Fruit fly (Drosophila melanogaster) whole organism, embryonic: ENCODE data around the gene Cap-D3.

Experiments
- Aef1 ChIP-seq: fragments of 200-800 bp; sonication (Bioruptor generic); IDR thresholded peaks from 3 replicates; pipeline ENCODE4 v1.3.6; 2022; ENCODE audit warnings: missing biosample characterization, missing genetic modification characterization
- Bdp1 ChIP-seq: fragments of 200-800 bp; sonication (Bioruptor generic); optimal IDR thresholded peaks from 3 replicates; lab custom pipeline; 2016; ENCODE audit warnings: missing biosample characterization, missing genetic modification characterization
- CG1024 ChIP-seq: fragments of 200-800 bp; sonication (Bioruptor generic); IDR thresholded peaks from 2 replicates; pipeline ENCODE4 v1.3.6; 2022; ENCODE audit warnings: missing biosample characterization, missing genetic modification characterization
- CG11696 ChIP-seq: fragments of 200-800 bp; sonication (Bioruptor generic); IDR thresholded peaks from 2 replicates; pipeline ENCODE4 v1.3.6; 2022; ENCODE audit warnings: missing biosample characterization, missing genetic modification characterization
- CG12299 ChIP-seq: fragments of 200-800 bp; sonication (Bioruptor generic); optimal IDR thresholded peaks from 2 replicates; lab custom pipeline; 2018; ENCODE audit warnings: missing biosample characterization, mild to moderate bottlenecking, missing genetic modification characterization
- CG13296 ChIP-seq: fragments of 200-800 bp; sonication (Bioruptor generic); optimal IDR thresholded peaks from 3 replicates; lab custom pipeline; 2018; ENCODE audit warnings: missing biosample characterization, mild to moderate bottlenecking, missing genetic modification characterization
- CG13894 ChIP-seq: fragments of 200-800 bp; sonication (Bioruptor generic); optimal IDR thresholded peaks from 3 replicates; lab custom pipeline; 2018; ENCODE audit warnings: missing biosample characterization, mild to moderate bottlenecking, missing genetic modification characterization, moderate library complexity
- CG14050 ChIP-seq: fragments of 200-800 bp; sonication (Bioruptor generic); IDR thresholded peaks from 3 replicates; pipeline ENCODE4 v1.3.6; 2022; ENCODE audit warnings: missing biosample characterization, missing genetic modification characterization
- CG14441 ChIP-seq: fragments of 200-800 bp; sonication (Bioruptor generic); IDR thresholded peaks from 2 replicates; pipeline ENCODE4 v1.3.6; 2022; ENCODE audit warnings: missing biosample characterization, missing genetic modification characterization
- CG14965 ChIP-seq: fragments of 200-800 bp; sonication (Bioruptor generic); optimal IDR thresholded peaks from 2 replicates; lab custom pipeline; 2016; ENCODE audit warnings: missing biosample characterization, missing genetic modification characterization, borderline replicate concordance
- CG15696 ChIP-seq: fragments of 200-800 bp; sonication (Bioruptor generic); optimal IDR thresholded peaks from 2 replicates; lab custom pipeline; 2019; ENCODE audit warnings: missing biosample characterization, mild to moderate bottlenecking, missing genetic modification characterization, moderate library complexity
- CG18262 ChIP-seq: fragments of 200-800 bp; optimal IDR thresholded peaks from 3 replicates; lab custom pipeline; 2019; ENCODE audit warnings: missing biosample characterization, mild to moderate bottlenecking, missing genetic modification characterization, moderate library complexity
- CG3065 ChIP-seq: fragments of 200-800 bp; sonication (Bioruptor generic); optimal IDR thresholded peaks from 2 replicates; lab custom pipeline; 2016; ENCODE audit warnings: missing biosample characterization, missing genetic modification characterization
- CG31441 ChIP-seq: fragments of 200-800 bp; sonication (Bioruptor generic); IDR thresholded peaks from 2 replicates; pipeline ENCODE4 v1.3.6; 2022; ENCODE audit warnings: missing biosample characterization, missing genetic modification characterization
- CG4617 ChIP-seq: fragments of 200-800 bp; sonication (Bioruptor generic); optimal IDR thresholded peaks from 3 replicates; lab custom pipeline; 2016; ENCODE audit warnings: missing biosample characterization, missing genetic modification characterization, borderline replicate concordance
- CG6254 ChIP-seq: fragments of 200-800 bp; sonication (Bioruptor generic); optimal IDR thresholded peaks from 3 replicates; lab custom pipeline; 2017; ENCODE audit warnings: mild to moderate bottlenecking, missing biosample characterization, missing genetic modification reagents, missing genetic modification characterization
- CG6683 ChIP-seq: fragments of 200-800 bp; sonication (Bioruptor generic); optimal IDR thresholded peaks from 2 replicates; lab custom pipeline; 2017; ENCODE audit warnings: missing biosample characterization, mild to moderate bottlenecking, missing genetic modification characterization, missing genetic modification reagents
- CTCF ChIP-seq: fragments of 200-800 bp; sonication (Bioruptor generic); optimal IDR thresholded peaks from 2 replicates; lab custom pipeline; 2017; ENCODE audit warnings: missing biosample characterization, mild to moderate bottlenecking, missing genetic modification characterization, moderate library complexity
- Chrac-16 ChIP-seq: fragments of 200-800 bp; sonication (Bioruptor generic); optimal IDR thresholded peaks from 3 replicates; lab custom pipeline; 2016; ENCODE audit warnings: missing biosample characterization, missing genetic modification characterization
- CrebB ChIP-seq: fragments of 200-800 bp; sonication (Bioruptor generic); optimal IDR thresholded peaks from 3 replicates; lab custom pipeline; 2018; ENCODE audit warnings: missing biosample characterization, mild to moderate bottlenecking, missing genetic modification characterization
- Dip2 ChIP-seq: fragments of 200-800 bp; sonication (Bioruptor generic); IDR thresholded peaks from 2 replicates; pipeline ENCODE4 v1.3.6; 2022; ENCODE audit warnings: missing biosample characterization, missing genetic modification characterization
- HLHmδ ChIP-seq: fragments of 200-800 bp; sonication (Bioruptor generic); optimal IDR thresholded peaks from 2 replicates; lab custom pipeline; 2018; ENCODE audit warnings: missing biosample characterization, mild to moderate bottlenecking, missing genetic modification characterization, moderate library complexity
- Hey ChIP-seq: fragments of 200-800 bp; sonication (Bioruptor generic); optimal IDR thresholded peaks from 3 replicates; lab custom pipeline; 2018; ENCODE audit warnings: missing biosample characterization, mild to moderate bottlenecking, missing genetic modification characterization
- Sox100B ChIP-seq: fragments of 200-800 bp; sonication (Bioruptor generic); optimal IDR thresholded peaks from 3 replicates; lab custom pipeline; 2018; ENCODE audit warnings: missing biosample characterization, mild to moderate bottlenecking, missing genetic modification characterization
- ato ChIP-seq: fragments of 200-800 bp; sonication (Bioruptor generic); IDR thresholded peaks from 2 replicates; pipeline ENCODE4 v1.3.6; 2022; ENCODE audit warnings: missing biosample characterization, missing genetic modification characterization; ENCODE audit not compliant: partially characterized antibody
- bab2 ChIP-seq: fragments of 200-800 bp; sonication (Bioruptor generic); optimal IDR thresholded peaks from 2 replicates; lab custom pipeline; 2016; ENCODE audit warnings: missing biosample characterization, missing genetic modification characterization
- da ChIP-seq: fragments of 200-800 bp; sonication (Bioruptor generic); optimal IDR thresholded peaks from 2 replicates; lab custom pipeline; 2016; ENCODE audit warnings: missing biosample characterization, missing genetic modification characterization
- dan ChIP-seq: fragments of 200-800 bp; sonication (Bioruptor generic); IDR thresholded peaks from 2 replicates; pipeline ENCODE4 v1.3.6; 2022; ENCODE audit warnings: missing biosample characterization, missing genetic modification characterization
- dm ChIP-seq: fragments of 200-800 bp; sonication (Bioruptor generic); optimal IDR thresholded peaks from 3 replicates; lab custom pipeline; 2016; ENCODE audit warnings: missing biosample characterization, missing genetic modification characterization
- emc ChIP-seq: fragments of 200-800 bp; sonication (Bioruptor generic); optimal IDR thresholded peaks from 2 replicates; lab custom pipeline; 2016; ENCODE audit warnings: missing biosample characterization, missing genetic modification characterization
- en ChIP-seq: fragments of 200-800 bp; sonication (Bioruptor generic); optimal IDR thresholded peaks from 2 replicates; lab custom pipeline; 2016; ENCODE audit warnings: missing biosample characterization, missing genetic modification characterization
- gce ChIP-seq: fragments of 200-800 bp; sonication (Bioruptor generic); IDR thresholded peaks from 3 replicates; pipeline ENCODE4 v1.3.6; 2022; ENCODE audit warnings: missing biosample characterization, missing genetic modification characterization
- gfzf ChIP-seq: fragments of 200-800 bp; sonication (Bioruptor generic); optimal IDR thresholded peaks from 2 replicates; lab custom pipeline; 2016; ENCODE audit warnings: missing biosample characterization, mild to moderate bottlenecking, missing genetic modification characterization, moderate library complexity
- gsb ChIP-seq: fragments of 200-800 bp; sonication (Bioruptor generic); IDR thresholded peaks from 2 replicates; pipeline ENCODE4 v1.3.6; 2022; ENCODE audit warnings: missing biosample characterization, missing genetic modification characterization
- gsb-n ChIP-seq: fragments of 200-800 bp; sonication (Bioruptor generic); optimal IDR thresholded peaks from 3 replicates; lab custom pipeline; 2018; ENCODE audit warnings: missing biosample characterization, mild to moderate bottlenecking, missing genetic modification characterization
- ham ChIP-seq: fragments of 200-800 bp; sonication (Bioruptor generic); IDR thresholded peaks from 2 replicates; pipeline ENCODE4 v1.3.6; 2022; ENCODE audit warnings: missing biosample characterization, missing genetic modification characterization
- jing ChIP-seq: fragments of 200-800 bp; sonication (Bioruptor generic); optimal IDR thresholded peaks from 2 replicates; lab custom pipeline; 2018; ENCODE audit warnings: missing biosample characterization, mild to moderate bottlenecking, missing genetic modification characterization
- jumu ChIP-seq: fragments of 200-800 bp; sonication (Bioruptor generic); optimal IDR thresholded peaks from 3 replicates; lab custom pipeline; 2016; ENCODE audit warnings: missing biosample characterization, missing genetic modification characterization
- lov ChIP-seq, 2 experiments: fragments of 200-800 bp in 1 of 2; fragments of >200 bp in 1 of 2; sonication (Bioruptor generic) in 1 of 2; IDR thresholded peaks in 1 of 2; optimal IDR thresholded peaks in 1 of 2; 2 replicates in 1 of 2; 3 replicates in 1 of 2; pipeline versions ENCODE4 v1.3.6 to Lab custom; 2017 to 2022; ENCODE audit warnings: missing biosample characterization in 1 of 2, missing genetic modification characterization in 1 of 2
- maf-S ChIP-seq: fragments of 200-800 bp; sonication (Bioruptor generic); optimal IDR thresholded peaks from 2 replicates; lab custom pipeline; 2016; ENCODE audit warnings: missing biosample characterization, missing genetic modification characterization
- mam ChIP-seq: fragments of 200-800 bp; sonication (Bioruptor generic); optimal IDR thresholded peaks from 3 replicates; lab custom pipeline; 2016; ENCODE audit warnings: missing biosample characterization, missing genetic modification characterization
- mirr ChIP-seq: fragments of 200-800 bp; sonication (Bioruptor generic); optimal IDR thresholded peaks from 3 replicates; lab custom pipeline; 2018; ENCODE audit warnings: missing biosample characterization, mild to moderate bottlenecking, missing genetic modification characterization
- nmo ChIP-seq: fragments of 200-800 bp; sonication (Bioruptor generic); optimal IDR thresholded peaks from 2 replicates; lab custom pipeline; 2018; ENCODE audit warnings: missing biosample characterization, mild to moderate bottlenecking, missing genetic modification characterization, moderate library complexity
- odd ChIP-seq: fragments of 200-800 bp; sonication (Bioruptor generic); optimal IDR thresholded peaks from 2 replicates; lab custom pipeline; 2017; ENCODE audit warnings: missing biosample characterization, mild to moderate bottlenecking, missing genetic modification characterization
- ranshi ChIP-seq: fragments of 200-800 bp; sonication (Bioruptor generic); IDR thresholded peaks from 2 replicates; pipeline ENCODE4 v1.3.6; 2022; ENCODE audit warnings: missing biosample characterization, missing genetic modification characterization
- ssp ChIP-seq: fragments of 200-800 bp; sonication (Bioruptor generic); IDR thresholded peaks from 2 replicates; pipeline ENCODE4 v1.3.6; 2022; ENCODE audit warnings: missing biosample characterization, missing genetic modification characterization
- stwl ChIP-seq: fragments of 200-800 bp; sonication (Bioruptor generic); optimal IDR thresholded peaks from 3 replicates; lab custom pipeline; 2018; ENCODE audit warnings: missing biosample characterization, mild to moderate bottlenecking, missing genetic modification characterization, moderate library complexity
- wdn ChIP-seq: fragments of 200-800 bp; sonication (Bioruptor generic); IDR thresholded peaks from 2 replicates; pipeline ENCODE4 v1.3.6; 2022; ENCODE audit warnings: missing biosample characterization, missing genetic modification characterization
- z ChIP-seq: fragments of 200-800 bp; sonication (Bioruptor generic); IDR thresholded peaks from 3 replicates; pipeline ENCODE4 v1.3.6; 2022; ENCODE audit warnings: missing biosample characterization, missing genetic modification characterization
- zfh1 ChIP-seq: fragments of 200-800 bp; sonication (Bioruptor generic); IDR thresholded peaks from 3 replicates; pipeline ENCODE4 v1.3.6; 2022; ENCODE audit warnings: missing biosample characterization, missing genetic modification characterization

Cap-D3 gene

DNA sequence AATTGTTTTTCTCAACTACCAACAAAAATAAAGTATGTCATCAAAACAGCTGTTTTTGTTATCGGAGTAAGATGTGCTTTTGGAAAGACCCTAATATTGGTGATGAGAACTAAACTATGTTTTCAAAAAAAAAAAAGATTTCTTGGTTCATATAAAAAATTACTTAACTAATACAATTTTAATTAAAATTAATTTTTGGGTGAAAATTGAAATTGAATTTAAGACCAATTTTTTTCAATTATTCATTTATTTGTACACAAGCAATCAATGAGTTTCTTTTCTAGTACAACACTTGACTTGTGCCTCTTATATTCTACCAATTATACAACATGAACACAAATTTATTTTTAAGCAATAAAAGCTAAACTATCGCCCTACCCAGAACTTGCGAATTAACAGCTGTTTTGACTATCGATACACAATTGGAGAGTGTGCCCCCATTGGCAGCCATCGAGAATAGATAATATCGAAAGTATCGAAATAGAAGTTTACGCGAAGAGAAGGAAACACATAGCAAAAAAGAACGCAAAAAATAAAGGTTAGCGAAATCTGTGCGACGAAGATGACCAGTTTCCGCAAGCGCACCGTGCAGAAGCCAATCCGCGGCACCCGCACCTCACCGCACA, 1.7 kb upstream of the Cap-D3 start, which contains the start of the genes Vps52 and Elp4 (continued):
- no peak for TF ChIP-seq CG14965 (GFP tag; lab: Kevin White, UChicago)
- TF ChIP-seq bab2 (GFP tag; lab: Kevin White, UChicago), result peak; percentile 49
- peak; percentile 80 for TF ChIP-seq ssp (GFP tag; lab: Robert Waterston, UW)
- TF ChIP-seq Sox100B (GFP tag; lab: Kevin White, UChicago), result no peak
- TF ChIP-seq mirr, result no peak
- TF ChIP-seq Chrac-16, result peak; percentile 70
- TF ChIP-seq dan, result no peak
- no peak; the same call in 1 of the 2 replicates for TF ChIP-seq CG31441 (GFP tag; lab: Robert Waterston, UW)
- no peak for TF ChIP-seq emc (GFP tag; lab: Kevin White, UChicago)
- TF ChIP-seq en (GFP tag; lab: Kevin White, UChicago), result no peak
- peak; percentile 70 for TF ChIP-seq CG15696 (tag; lab: Kevin White, UChicago)
- no peak for TF ChIP-seq lov (optimal IDR thresholded peaks at IDR 0.05; lab: Kevin White, UChicago)
- TF ChIP-seq lov (GFP tag; IDR thresholded peaks at IDR 0.05; lab: Robert Waterston, UW), result no peak
- TF ChIP-seq gsb-n, result peak; percentile 66
- TF ChIP-seq CG13296 (GFP tag; lab: Kevin White, UChicago), result peak; percentile 79
- TF ChIP-seq Bdp1 (GFP tag; lab: Kevin White, UChicago), result no peak
- TF ChIP-seq stwl (tag; lab: Kevin White, UChicago), result peak; percentile 36
- TF ChIP-seq gsb (GFP tag; lab: Robert Waterston, UW), result no peak
- TF ChIP-seq jing (GFP tag; lab: Kevin White, UChicago), result no peak
- TF ChIP-seq CTCF (GFP tag; lab: Kevin White, UChicago), result no peak
- TF ChIP-seq CG6683, result peak; percentile 54
- TF ChIP-seq odd, result no peak
- TF ChIP-seq zfh1, result peak; percentile 64
- no peak for TF ChIP-seq CG3065 (GFP tag; lab: Kevin White, UChicago)
- peak; percentile 18 for TF ChIP-seq CG6254
- TF ChIP-seq CG1024, result peak; percentile 41; the same call in 1 of the 2 replicates
- no peak for TF ChIP-seq gce
- TF ChIP-seq CG18262 (tag; lab: Kevin White, UChicago), result peak; percentile 81
- peak; percentile 58 for TF ChIP-seq mam (GFP tag; lab: Kevin White, UChicago)
- no peak for TF ChIP-seq z (GFP tag; lab: Robert Waterston, UW)
- peak; percentile 89 for TF ChIP-seq nmo (GFP tag; lab: Kevin White, UChicago)
- no peak for TF ChIP-seq HLHmδ (GFP tag; lab: Kevin White, UChicago)
- TF ChIP-seq Dip2 (GFP tag; lab: Robert Waterston, UW), result no peak
- TF ChIP-seq maf-S, result peak; percentile 48
- TF ChIP-seq CG13894 (tag; lab: Kevin White, UChicago), result peak; percentile 78
- no peak for TF ChIP-seq Hey (tag; lab: Kevin White, UChicago)
- peak; percentile 57; the same call in 1 of the 2 replicates for TF ChIP-seq ranshi (GFP tag; lab: Robert Waterston, UW)
- peak; percentile 70 for TF ChIP-seq CG14441 (GFP tag; lab: Robert Waterston, UW)
- no peak for TF ChIP-seq jumu (GFP tag; lab: Kevin White, UChicago)
- peak; percentile 63 for TF ChIP-seq wdn (GFP tag; lab: Robert Waterston, UW)
- no peak for TF ChIP-seq CG11696 (GFP tag; lab: Robert Waterston, UW)
- TF ChIP-seq Aef1 (GFP tag; lab: Robert Waterston, UW), result peak; percentile 66
- no peak for TF ChIP-seq ham (GFP tag; lab: Robert Waterston, UW)
- TF ChIP-seq gfzf, result peak; percentile 0
- TF ChIP-seq CrebB (tag; lab: Kevin White, UChicago), result no peak
- TF ChIP-seq CG12299 (tag; lab: Kevin White, UChicago), result peak; percentile 60
- peak; percentile 43 for TF ChIP-seq dm (GFP tag; lab: Kevin White, UChicago)
- peak; percentile 37; the same call in 1 of the 2 replicates for TF ChIP-seq ato (GFP tag; lab: Robert Waterston, UW)
- peak; percentile 27; the same call in 2 of the 3 replicates for TF ChIP-seq CG14050 (GFP tag; lab: Robert Waterston, UW)
- peak; percentile 24 for TF ChIP-seq CG4617
- no peak for TF ChIP-seq da (GFP tag; lab: Kevin White, UChicago)
